Fruit fly (Drosophila melanogaster) whole organism, pupa: Measurements from ENCODE around the gene CG17751.

Experiments
- CG10348 ChIP-seq: fragments of 200-800 bp; sonication (Bioruptor generic); IDR thresholded peaks from 2 replicates; pipeline ENCODE4 v1.3.6; 2022; ENCODE audit warnings: missing biosample characterization, missing genetic modification characterization
- CG12605 ChIP-seq: fragments of 200-800 bp; sonication (Bioruptor generic); IDR thresholded peaks from 2 replicates; pipeline ENCODE4 v1.3.6; 2022; ENCODE audit warnings: missing biosample characterization, missing genetic modification characterization
- CG13204 ChIP-seq: fragments of 200-800 bp; sonication (Bioruptor generic); optimal IDR thresholded peaks from 2 replicates; lab custom pipeline; 2018; ENCODE audit warnings: missing biosample characterization, mild to moderate bottlenecking, missing genetic modification characterization, moderate library complexity
- CG14655 ChIP-seq: fragments of 200-800 bp; sonication (Bioruptor generic); optimal IDR thresholded peaks from 3 replicates; lab custom pipeline; 2017; ENCODE audit warnings: mild to moderate bottlenecking, missing biosample characterization, missing genetic modification reagents, missing genetic modification characterization
- CG15710 ChIP-seq: fragments of 200-800 bp; sonication (Bioruptor generic); optimal IDR thresholded peaks from 2 replicates; lab custom pipeline; 2018; ENCODE audit warnings: missing biosample characterization, mild to moderate bottlenecking, missing genetic modification characterization, moderate library complexity
- CG17806 ChIP-seq: fragments of 200-800 bp; sonication (Bioruptor generic); optimal IDR thresholded peaks from 2 replicates; lab custom pipeline; 2018; ENCODE audit warnings: missing biosample characterization, mild to moderate bottlenecking, missing genetic modification characterization, moderate library complexity
- CG32121 ChIP-seq: fragments of 200-800 bp; sonication (Bioruptor generic); IDR thresholded peaks from 2 replicates; pipeline ENCODE4 v1.3.6; 2022; ENCODE audit warnings: missing biosample characterization, missing genetic modification characterization
- CG34367 ChIP-seq: fragments of 200-800 bp; sonication (Bioruptor generic); optimal IDR thresholded peaks from 2 replicates; lab custom pipeline; 2018; ENCODE audit warnings: missing biosample characterization, mild to moderate bottlenecking, missing genetic modification characterization
- CG4496 ChIP-seq: fragments of 200-800 bp; sonication (Bioruptor generic); IDR thresholded peaks from 3 replicates; pipeline ENCODE4 v1.3.6; 2022; ENCODE audit warnings: missing biosample characterization, missing genetic modification characterization
- CG8159 ChIP-seq: fragments of 200-800 bp; sonication (Bioruptor generic); optimal IDR thresholded peaks from 3 replicates; lab custom pipeline; 2018; ENCODE audit warnings: missing biosample characterization, mild to moderate bottlenecking, missing genetic modification characterization, moderate library complexity
- CG8301 ChIP-seq: fragments of 200-800 bp; sonication (Bioruptor generic); optimal IDR thresholded peaks from 2 replicates; lab custom pipeline; 2018; ENCODE audit warnings: missing biosample characterization, mild to moderate bottlenecking, missing genetic modification characterization
- CG9948 ChIP-seq: fragments of 200-800 bp; sonication (Bioruptor generic); optimal IDR thresholded peaks from 2 replicates; lab custom pipeline; 2018; ENCODE audit warnings: missing biosample characterization, mild to moderate bottlenecking, missing genetic modification characterization, moderate library complexity
- D1 ChIP-seq: fragments of 200-800 bp; sonication (Bioruptor generic); optimal IDR thresholded peaks from 2 replicates; lab custom pipeline; 2018; ENCODE audit warnings: missing biosample characterization, mild to moderate bottlenecking, missing genetic modification characterization, moderate library complexity
- EcR ChIP-seq: fragments of 200-800 bp; sonication (Bioruptor generic); optimal IDR thresholded peaks from 3 replicates; lab custom pipeline; 2019; ENCODE audit warnings: missing biosample characterization, missing genetic modification characterization, mild to moderate bottlenecking, moderate library complexity, missing genetic modification reagents
- Ets98B ChIP-seq: fragments of 200-800 bp; sonication (Bioruptor generic); IDR thresholded peaks from 2 replicates; pipeline ENCODE4 v1.3.6; 2022; ENCODE audit warnings: missing biosample characterization, missing genetic modification characterization
- Pif1A ChIP-seq: fragments of 200-800 bp; sonication (Bioruptor generic); optimal IDR thresholded peaks from 3 replicates; lab custom pipeline; 2016; ENCODE audit warnings: missing biosample characterization, missing genetic modification characterization
- Pif1B ChIP-seq: fragments of 200-800 bp; sonication (Bioruptor generic); optimal IDR thresholded peaks from 3 replicates; lab custom pipeline; 2016; ENCODE audit warnings: missing biosample characterization, missing genetic modification characterization
- Snoo ChIP-seq: fragments of 200-800 bp; sonication (Bioruptor generic); optimal IDR thresholded peaks from 3 replicates; lab custom pipeline; 2017; ENCODE audit warnings: missing biosample characterization, mild to moderate bottlenecking, missing genetic modification characterization, inconsistent platforms
- fd96Ca ChIP-seq: fragments of 200-800 bp; sonication (Bioruptor generic); IDR thresholded peaks from 3 replicates; pipeline ENCODE4 v1.3.6; 2022; ENCODE audit warnings: missing biosample characterization, missing genetic modification characterization
- gl ChIP-seq: fragments of 200-800 bp; sonication (Bioruptor generic); optimal IDR thresholded peaks from 2 replicates; lab custom pipeline; 2018; ENCODE audit warnings: missing biosample characterization, mild to moderate bottlenecking, missing genetic modification characterization
- rn ChIP-seq: fragments of 200-800 bp; sonication (Bioruptor generic); IDR thresholded peaks from 2 replicates; pipeline ENCODE4 v1.3.6; 2022; ENCODE audit warnings: missing biosample characterization, missing genetic modification characterization

The CG17751 gene

dm6 chr3R:19648289-19648916 lies 41.3 kb downstream of the CG17751 start, which contains the start of the genes CG6195 and CG31220:
Gene CG6195 (minus strand): TSS chr3R:19648410.
Gene CG31220 (plus strand): TSS chr3R:19648487.
- TF ChIP-seq CG4496 (GFP tag; lab: Robert Waterston, UW) (peak; percentile 31; the same call in 1 of the 3 replicates), CG15710 (tag; lab: Kevin White, UChicago) (no peak), Pif1B (GFP tag; lab: Kevin White, UChicago) (no peak)

DNA sequence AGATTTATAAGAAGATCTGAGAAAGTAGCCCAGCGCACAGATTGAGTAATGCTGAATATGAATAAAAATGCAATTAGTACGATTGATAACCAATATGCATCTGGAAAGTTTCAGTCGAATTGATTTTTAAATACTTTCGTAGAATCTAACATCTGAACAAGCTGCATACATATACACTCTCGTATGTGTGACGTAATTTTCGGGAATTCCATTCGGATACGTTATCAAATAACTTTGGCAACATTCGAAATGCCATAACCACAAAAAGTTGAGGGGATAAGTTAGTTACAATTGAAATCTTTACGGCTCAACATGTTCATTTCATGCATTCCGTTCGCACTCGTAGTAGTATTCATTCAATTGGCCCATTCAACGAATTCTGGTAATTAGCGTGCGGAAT lies 43.7 kb downstream of the CG17751 start, which contains the start of gene CG31219:
Gene CG31219, plus strand, starts transcription at position 301 of the 400 bp plus-strand sequence.
- no peak for TF ChIP-seq CG34367
- no peak for TF ChIP-seq CG8159 (tag; lab: Kevin White, UChicago)
- no peak for TF ChIP-seq CG8301 (tag; lab: Kevin White, UChicago)
- no peak for TF ChIP-seq CG32121 (GFP tag; lab: Robert Waterston, UW)
- no peak for TF ChIP-seq CG17806 (tag; lab: Kevin White, UChicago)
- no peak for TF ChIP-seq CG10348 (GFP tag; lab: Robert Waterston, UW)
- no peak for TF ChIP-seq Pif1A (GFP tag; lab: Kevin White, UChicago)
- TF ChIP-seq Pif1B (GFP tag; lab: Kevin White, UChicago) = no peak
- no peak for TF ChIP-seq Snoo (tag; lab: Kevin White, UChicago)
- no peak for TF ChIP-seq rn
- no peak for TF ChIP-seq Ets98B (GFP tag; lab: Robert Waterston, UW)
- no peak for TF ChIP-seq CG9948 (tag; lab: Kevin White, UChicago)
- TF ChIP-seq CG13204 = no peak

dm6 chr3R:19656455-19656854 lies 49.4 kb downstream of the CG17751 start:
- TF ChIP-seq EcR (GFP tag; lab: Kevin White, UChicago) = peak; percentile 82
- TF ChIP-seq CG12605 = peak; percentile 89
- no peak for TF ChIP-seq CG4496 (GFP tag; lab: Robert Waterston, UW)

DNA sequence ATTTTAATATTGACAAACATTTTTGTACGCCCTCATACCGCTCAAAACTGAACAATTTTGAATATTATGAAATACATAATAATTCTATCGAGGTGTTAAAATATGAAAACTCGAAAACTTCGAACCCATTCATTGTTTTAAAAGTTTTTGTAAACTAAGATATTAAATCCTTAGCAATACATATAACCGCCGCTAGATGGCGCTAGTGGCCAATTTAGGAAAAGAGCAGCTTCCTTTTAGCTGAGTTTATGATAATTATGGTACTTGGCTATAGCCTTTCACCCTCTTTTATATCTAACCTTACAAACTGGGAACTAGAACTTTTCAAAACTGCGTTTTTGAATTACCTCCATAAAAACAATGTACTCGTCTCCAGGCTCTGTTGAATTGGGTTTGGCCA lies 50.2 kb downstream of the CG17751 start:
- TF ChIP-seq fd96Ca (GFP tag; lab: Robert Waterston, UW) (no peak), Snoo (tag; lab: Kevin White, UChicago) (no peak), CG32121 (GFP tag; lab: Robert Waterston, UW) (no peak), gl (tag; lab: Kevin White, UChicago) (no peak), CG8159 (tag; lab: Kevin White, UChicago) (no peak), CG15710 (tag; lab: Kevin White, UChicago) (no peak), EcR (GFP tag; lab: Kevin White, UChicago) (no peak), CG13204 (no peak), rn (no peak), CG4496 (GFP tag; lab: Robert Waterston, UW) (no peak), D1 (tag; lab: Kevin White, UChicago) (no peak), CG34367 (no peak), CG12605 (no peak), Pif1A (GFP tag; lab: Kevin White, UChicago) (no peak), CG14655 (GFP tag; lab: Kevin White, UChicago) (no peak), CG8301 (tag; lab: Kevin White, UChicago) (no peak), Pif1B (GFP tag; lab: Kevin White, UChicago) (no peak), CG10348 (GFP tag; lab: Robert Waterston, UW) (no peak), Ets98B (GFP tag; lab: Robert Waterston, UW) (no peak)

dm6 chr3R:19657766-19658165 lies 50.7 kb downstream of the CG17751 start, which contains the start of gene CG6184:
Gene CG6184 (minus strand): TSS chr3R:19657866.
- TF ChIP-seq CG15710 (tag; lab: Kevin White, UChicago) = no peak
- no peak for TF ChIP-seq CG32121 (GFP tag; lab: Robert Waterston, UW)
- no peak for TF ChIP-seq CG34367
- no peak for TF ChIP-seq D1 (tag; lab: Kevin White, UChicago)
- no peak for TF ChIP-seq Pif1A (GFP tag; lab: Kevin White, UChicago)
- no peak for TF ChIP-seq Pif1B (GFP tag; lab: Kevin White, UChicago)
- no peak for TF ChIP-seq EcR (GFP tag; lab: Kevin White, UChicago)
- no peak for TF ChIP-seq CG8159 (tag; lab: Kevin White, UChicago)
- TF ChIP-seq CG8301 (tag; lab: Kevin White, UChicago) = no peak
